Fruit fly (Drosophila melanogaster) whole organism, adult: ENCODE measurements around the gene COX7AL.
A peak's percentile ranks its signal among the peaks of the same experiment; 100 is the strongest.

Source experiments
- CG11617 ChIP-seq: fragments of 200-800 bp; sonication (Bioruptor generic); optimal IDR thresholded peaks from 2 replicates; lab custom pipeline; 2017; ENCODE audit warnings: mild to moderate bottlenecking, missing biosample characterization, missing genetic modification reagents, missing genetic modification characterization
- CG12768 ChIP-seq: fragments of 200-800 bp; sonication (Bioruptor generic); optimal IDR thresholded peaks from 2 replicates; lab custom pipeline; 2017; ENCODE audit warnings: missing biosample characterization, missing genetic modification characterization, mild to moderate bottlenecking, moderate library complexity, missing genetic modification reagents
- CG14711 ChIP-seq: fragments of 200-800 bp; sonication (Bioruptor generic); optimal IDR thresholded peaks from 2 replicates; lab custom pipeline; 2018; ENCODE audit warnings: missing biosample characterization, mild to moderate bottlenecking, missing genetic modification characterization, moderate library complexity
- CG1620 ChIP-seq: fragments of 200-800 bp; sonication (Bioruptor generic); optimal IDR thresholded peaks from 2 replicates; lab custom pipeline; 2016; ENCODE audit warnings: missing biosample characterization, missing genetic modification characterization
- CG33017 ChIP-seq: fragments of 200-800 bp; sonication (Bioruptor generic); optimal IDR thresholded peaks from 2 replicates; lab custom pipeline; 2018; ENCODE audit warnings: missing biosample characterization, mild to moderate bottlenecking, missing genetic modification characterization, moderate library complexity
- CG5204 ChIP-seq: fragments of 200-800 bp; sonication (Bioruptor generic); optimal IDR thresholded peaks from 2 replicates; lab custom pipeline; 2016; ENCODE audit warnings: missing biosample characterization, missing genetic modification characterization
- CG7101 ChIP-seq: fragments of 200-800 bp; sonication (Bioruptor generic); optimal IDR thresholded peaks from 2 replicates; lab custom pipeline; 2018; ENCODE audit warnings: missing biosample characterization, mild to moderate bottlenecking, missing genetic modification characterization, moderate library complexity
- Clk ChIP-seq: fragments of 200-800 bp; sonication (Bioruptor generic); optimal IDR thresholded peaks from 2 replicates; lab custom pipeline; 2017; ENCODE audit warnings: missing biosample characterization, missing genetic modification characterization
- Crg-1 ChIP-seq: fragments of 200-800 bp; sonication (Bioruptor generic); optimal IDR thresholded peaks from 2 replicates; lab custom pipeline; 2016; ENCODE audit warnings: missing biosample characterization, missing genetic modification characterization
- Hr96 ChIP-seq: fragments of 200-800 bp; sonication (Bioruptor generic); optimal IDR thresholded peaks from 2 replicates; lab custom pipeline; 2016; ENCODE audit warnings: missing biosample characterization, missing genetic modification characterization
- Mnt ChIP-seq: fragments of 200-800 bp; sonication (Bioruptor generic); optimal IDR thresholded peaks from 2 replicates; lab custom pipeline; 2016; ENCODE audit warnings: missing biosample characterization, mild to moderate bottlenecking, missing genetic modification characterization
- bab1 ChIP-seq: fragments of 200-800 bp; sonication (Bioruptor generic); optimal IDR thresholded peaks from 3 replicates; lab custom pipeline; 2019; ENCODE audit warnings: missing biosample characterization, mild to moderate bottlenecking, missing genetic modification characterization, moderate library complexity
- cic ChIP-seq: fragments of 200-800 bp; sonication (Bioruptor generic); optimal IDR thresholded peaks from 2 replicates; lab custom pipeline; 2017; ENCODE audit warnings: missing biosample characterization, mild to moderate bottlenecking, missing genetic modification characterization, moderate library complexity
- cnc ChIP-seq, 2 experiments: fragments of >200 bp; optimal IDR thresholded peaks; 2 replicates each; lab custom pipeline; 2017
- kay ChIP-seq: fragments of 200-800 bp; sonication (Bioruptor generic); peaks from one replicate; lab custom pipeline; 2016; ENCODE audit warnings: missing biosample characterization, missing genetic modification characterization, borderline replicate concordance
- ovo ChIP-seq: fragments of 200-800 bp; sonication (Bioruptor generic); optimal IDR thresholded peaks from 2 replicates; lab custom pipeline; 2016; ENCODE audit warnings: missing biosample characterization, missing genetic modification characterization
- pad ChIP-seq: fragments of 200-800 bp; sonication (Bioruptor generic); optimal IDR thresholded peaks from 3 replicates; lab custom pipeline; 2017; ENCODE audit warnings: missing biosample characterization, missing genetic modification characterization, mild to moderate bottlenecking, moderate library complexity, missing genetic modification reagents
- tj ChIP-seq: fragments of 200-800 bp; sonication (Bioruptor generic); optimal IDR thresholded peaks from 3 replicates; lab custom pipeline; 2017; ENCODE audit warnings: missing biosample characterization, mild to moderate bottlenecking, missing genetic modification characterization, moderate library complexity
- toe ChIP-seq: fragments of 200-800 bp; sonication (Bioruptor generic); optimal IDR thresholded peaks from 2 replicates; lab custom pipeline; 2016; ENCODE audit warnings: missing biosample characterization, missing genetic modification characterization

COX7AL gene

DNA sequence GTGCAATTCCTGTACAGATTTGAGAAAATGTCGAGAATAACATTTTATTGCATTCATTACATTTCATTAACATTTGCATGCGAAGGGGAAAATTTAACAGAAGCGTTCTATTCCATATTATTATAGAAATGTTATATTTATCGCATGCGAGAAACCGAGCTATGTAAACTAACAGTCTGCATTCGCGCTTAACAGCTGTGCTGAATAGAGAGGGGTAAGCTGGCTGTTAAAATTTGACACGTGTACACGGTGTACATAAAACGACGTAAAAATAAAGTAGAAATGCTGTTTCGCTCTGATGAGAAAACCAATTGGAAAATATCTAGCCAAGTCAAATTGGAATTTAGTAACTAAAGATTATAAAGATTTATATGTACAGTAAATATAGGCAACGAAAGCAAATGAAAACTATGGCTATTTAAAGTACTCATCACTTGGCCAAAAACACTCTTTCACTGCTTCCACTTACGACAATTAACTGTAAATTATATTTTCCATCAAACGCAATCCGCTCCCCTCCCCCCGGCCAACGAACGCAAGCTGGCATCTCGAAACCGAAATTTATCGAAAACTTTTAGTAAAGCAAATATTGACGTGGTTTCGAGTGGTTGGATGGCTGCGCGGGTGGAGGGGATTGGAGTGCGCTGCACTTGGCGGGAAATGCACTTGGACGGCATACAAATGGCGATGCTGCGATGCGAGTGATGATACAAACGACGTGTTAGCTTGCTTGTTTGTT lies 37.1 kb upstream of the COX7AL start:
- no peak for TF ChIP-seq tj
- no peak for TF ChIP-seq CG11617 (GFP tag; lab: Kevin White, UChicago)
- TF ChIP-seq pad (GFP tag; lab: Kevin White, UChicago), result peak; percentile 99
- peak; percentile 2 for TF ChIP-seq CG12768 (GFP tag; lab: Kevin White, UChicago)

DNA sequence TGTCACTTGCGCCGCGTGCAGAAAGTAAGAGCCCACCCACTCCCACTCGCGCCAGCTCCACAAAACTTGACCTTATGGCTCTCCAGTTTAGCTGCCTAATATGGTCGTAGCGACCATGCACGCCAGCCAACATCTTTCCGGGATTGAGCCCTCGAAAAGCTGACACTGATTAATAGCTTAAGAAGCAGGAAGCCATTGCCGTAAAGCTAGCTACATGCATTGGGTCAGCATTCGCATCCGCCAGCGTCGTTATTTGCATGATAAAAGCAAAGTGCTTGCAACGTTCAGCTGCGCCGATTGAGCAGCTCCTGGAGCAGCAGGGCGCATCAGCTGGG lies 36.6 kb upstream of the COX7AL start:
- TF ChIP-seq pad (GFP tag; lab: Kevin White, UChicago), result no peak

DNA sequence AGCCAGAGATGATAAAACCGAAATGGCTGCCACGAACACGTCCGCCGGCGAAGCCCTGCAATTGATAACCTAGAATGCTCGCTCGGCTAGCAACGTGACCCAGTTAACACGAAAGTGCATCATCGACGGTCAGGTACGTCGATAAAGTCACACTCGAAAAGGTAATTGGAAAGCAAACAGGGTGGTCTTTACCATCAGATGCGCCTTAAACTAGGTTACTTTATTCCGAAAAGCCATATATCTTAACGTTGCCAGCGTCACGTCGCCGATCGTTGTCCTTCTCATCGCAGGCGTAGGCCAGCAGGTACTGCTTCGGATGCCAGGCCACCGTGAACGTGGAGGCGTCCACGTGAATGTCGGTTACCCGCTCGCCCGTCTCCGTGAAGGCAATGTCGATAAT lies 36.2 kb upstream of the COX7AL start:
- no peak for TF ChIP-seq cic (GFP tag; lab: Kevin White, UChicago)

DNA sequence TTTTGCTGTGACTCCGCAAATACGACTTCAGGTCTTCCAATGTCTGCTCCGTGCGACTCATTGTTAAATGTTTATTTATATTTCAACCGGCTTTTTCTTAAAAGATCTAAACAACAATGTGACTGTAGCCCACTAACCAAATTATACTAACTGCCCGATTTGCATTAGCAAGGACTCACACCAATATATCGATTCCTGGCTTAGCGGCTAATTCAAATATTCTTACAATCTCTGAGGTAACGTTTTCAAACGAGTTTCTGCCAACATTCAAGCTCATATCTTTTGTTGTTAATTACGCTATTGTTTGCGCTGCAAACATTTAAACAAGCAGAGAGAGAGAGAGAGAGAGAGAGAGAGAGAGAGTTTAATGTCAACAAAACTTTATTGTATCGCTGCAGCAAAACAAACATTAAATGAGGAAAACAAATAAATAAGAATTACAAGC lies 34.9 kb upstream of the COX7AL start, which contains the start of gene tex:
TSS of gene tex (minus strand) at position 131 of the 445 bp plus-strand sequence.
- TF ChIP-seq kay (GFP tag; lab: Kevin White, UChicago) (no peak), Crg-1 (GFP tag; lab: Kevin White, UChicago) (no peak), CG14711 (no peak), cic (GFP tag; lab: Kevin White, UChicago) (peak; percentile 24)

DNA sequence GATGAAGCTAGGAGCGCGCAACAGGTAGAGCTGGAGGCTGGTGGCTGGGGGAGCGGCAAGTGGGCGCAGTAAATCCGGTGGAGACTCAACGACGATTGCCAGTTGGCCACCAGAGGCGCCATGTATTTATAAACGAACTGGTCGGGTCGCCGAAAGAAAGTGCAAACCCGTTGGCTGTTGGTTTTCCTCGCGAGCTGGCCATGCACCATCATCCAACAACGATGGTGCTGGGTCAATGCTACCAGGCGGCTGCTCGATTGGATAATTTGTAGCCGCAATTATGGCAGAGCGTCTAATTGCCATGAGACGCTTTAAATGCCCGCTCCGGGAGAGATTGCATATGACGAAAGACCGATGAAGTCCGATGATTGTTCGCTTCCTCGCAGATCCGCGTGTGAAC lies 32.8 kb upstream of the COX7AL start, which contains the start of gene CG11693:
TSS of gene CG11693 (minus strand) at position 101 of the 400 bp plus-strand sequence.
- no peak for TF ChIP-seq kay (GFP tag; lab: Kevin White, UChicago)
- TF ChIP-seq Hr96 (GFP tag; lab: Kevin White, UChicago), result no peak
- no peak for TF ChIP-seq CG11617 (GFP tag; lab: Kevin White, UChicago)
- no peak for TF ChIP-seq CG1620
- TF ChIP-seq pad (GFP tag; lab: Kevin White, UChicago), result no peak
- no peak for TF ChIP-seq Crg-1 (GFP tag; lab: Kevin White, UChicago)
- TF ChIP-seq bab1 (GFP tag; lab: Kevin White, UChicago), result no peak
- no peak for TF ChIP-seq cic (GFP tag; lab: Kevin White, UChicago)
- TF ChIP-seq toe (GFP tag; lab: Kevin White, UChicago), result no peak
- no peak for TF ChIP-seq CG5204 (GFP tag; lab: Kevin White, UChicago)

DNA sequence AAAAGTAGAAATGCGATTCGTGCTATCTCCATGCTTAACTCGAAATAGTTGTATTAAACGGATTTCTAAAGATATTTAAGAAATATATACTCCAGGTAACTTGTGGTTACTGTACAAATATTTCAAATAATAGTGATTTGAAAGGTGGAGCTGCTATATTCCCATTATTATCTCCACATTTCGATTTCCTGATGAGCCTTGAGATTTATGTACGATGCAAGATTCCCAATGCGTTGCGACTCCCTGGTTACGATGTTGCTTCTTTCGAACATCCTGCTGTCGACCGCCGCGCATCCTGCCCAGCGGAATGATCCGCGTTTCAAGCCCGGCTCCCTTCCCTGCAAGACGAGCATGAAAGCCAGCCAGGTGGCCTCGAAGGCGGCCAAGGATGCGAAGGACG lies 31.4 kb upstream of the COX7AL start, which contains the start of the genes CG11694 and CG11698:
TSS of gene CG11694 (minus strand) at position 101 of the 400 bp plus-strand sequence.
TSS of gene CG11698 (plus strand) at position 152 of the 400 bp plus-strand sequence.
- TF ChIP-seq tj (no peak), toe (GFP tag; lab: Kevin White, UChicago) (no peak), CG33017 (tag; lab: Kevin White, UChicago) (no peak), Hr96 (GFP tag; lab: Kevin White, UChicago) (no peak), ovo (no peak), cic (GFP tag; lab: Kevin White, UChicago) (no peak), CG12768 (GFP tag; lab: Kevin White, UChicago) (no peak), CG11617 (GFP tag; lab: Kevin White, UChicago) (no peak), pad (GFP tag; lab: Kevin White, UChicago) (no peak), Crg-1 (GFP tag; lab: Kevin White, UChicago) (no peak), CG1620 (no peak), Mnt (GFP tag; lab: Kevin White, UChicago) (no peak), bab1 (GFP tag; lab: Kevin White, UChicago) (no peak), cnc (optimal IDR thresholded peaks at IDR 0.05; lab: Kevin White, UChicago) (no peak), CG7101 (tag; lab: Kevin White, UChicago) (no peak), kay (GFP tag; lab: Kevin White, UChicago) (no peak), Clk (no peak), CG14711 (no peak)

DNA sequence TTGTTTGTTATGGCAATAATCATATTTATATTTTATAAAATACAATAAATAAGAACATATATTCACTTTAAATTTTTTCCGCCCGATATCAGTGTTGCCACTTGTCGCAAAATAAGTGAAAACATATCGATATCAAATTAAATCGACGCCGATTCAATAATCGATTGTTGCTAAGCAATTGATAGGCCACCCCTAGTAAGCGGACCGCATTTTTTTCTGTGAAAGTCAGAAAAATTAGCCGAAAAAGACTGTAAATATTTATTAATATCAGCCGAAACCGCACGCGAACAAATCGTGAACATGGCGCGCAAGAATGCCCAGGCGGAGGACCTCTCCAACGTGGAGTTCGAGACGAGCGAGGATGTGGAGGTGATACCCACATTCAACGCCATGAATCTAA lies 30.4 kb upstream of the COX7AL start, which contains the start of gene CG7483:
TSS of gene CG7483 (plus strand) at position 171 of the 400 bp plus-strand sequence.
- peak; percentile 72 for TF ChIP-seq CG14711
- no peak for TF ChIP-seq CG12768 (GFP tag; lab: Kevin White, UChicago)
- peak; percentile 57 for TF ChIP-seq bab1 (GFP tag; lab: Kevin White, UChicago)
- no peak for TF ChIP-seq Hr96 (GFP tag; lab: Kevin White, UChicago)
- TF ChIP-seq toe (GFP tag; lab: Kevin White, UChicago), result no peak
- peak; percentile 17 for TF ChIP-seq Mnt (GFP tag; lab: Kevin White, UChicago)
